Fruit fly (Drosophila melanogaster) S2 (cell line): ENCODE data around the gene PrBP.

Source experiments
- CG8478 ChIP-seq: fragments of >200 bp; optimal IDR thresholded peaks from 2 replicates; lab custom pipeline; 2018
- CTCF ChIP-seq, 2 experiments: fragments of >200 bp; optimal IDR thresholded peaks; 2 replicates each; lab custom pipeline; 2018

- TF ChIP-seq CTCF (optimal IDR thresholded peaks at IDR 0.05; lab: Kevin White, UChicago) (no peak), CG8478 (lab: Kevin White, UChicago) (no peak)
These were observed 4.1 kb upstream of the PrBP start for dm6 chr2L:8689853-8690252.
